Worm (Caenorhabditis elegans): ENCODE results near the gene sel-11.

sel-11 gene

DNA sequence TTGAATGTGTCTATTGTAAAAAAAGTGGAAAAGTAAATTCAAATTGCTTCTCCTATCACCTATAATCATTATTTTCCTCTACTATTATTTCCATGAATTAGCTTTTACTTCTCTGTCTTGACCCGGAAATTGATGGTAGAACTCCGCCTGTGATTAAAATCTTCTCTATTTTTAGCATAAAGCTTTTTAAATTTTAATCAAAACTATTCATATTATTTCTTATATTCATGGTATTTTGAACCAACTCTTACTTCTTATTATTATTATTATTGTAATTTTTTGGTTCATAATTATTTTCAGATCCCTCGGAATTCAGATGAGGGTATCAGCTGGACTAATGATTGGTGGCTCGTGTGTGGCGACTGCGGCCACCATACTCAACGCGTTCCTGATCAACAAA lies at the start of gene sel-11:
sel-11 (plus strand) TSS at position 301 of the 400 bp plus-strand sequence.
- TF ChIP-seq nhr-102 (tag; optimal IDR thresholded peaks at IDR 0.05) (no peak), unc-62 (GFP tag; optimal IDR thresholded peaks at IDR 0.05 in 1 of 2) (peak in 1 of 2 experiments; percentile 51), unc-62 (tag; optimal IDR thresholded peaks at IDR 0.05) (no peak), lin-38 (GFP tag; IDR thresholded peaks at IDR 0.05) (peak; percentile 18; the same call in 1 of the 2 replicates), vab-7 (GFP tag; IDR thresholded peaks at IDR 0.05) (no peak)

DNA sequence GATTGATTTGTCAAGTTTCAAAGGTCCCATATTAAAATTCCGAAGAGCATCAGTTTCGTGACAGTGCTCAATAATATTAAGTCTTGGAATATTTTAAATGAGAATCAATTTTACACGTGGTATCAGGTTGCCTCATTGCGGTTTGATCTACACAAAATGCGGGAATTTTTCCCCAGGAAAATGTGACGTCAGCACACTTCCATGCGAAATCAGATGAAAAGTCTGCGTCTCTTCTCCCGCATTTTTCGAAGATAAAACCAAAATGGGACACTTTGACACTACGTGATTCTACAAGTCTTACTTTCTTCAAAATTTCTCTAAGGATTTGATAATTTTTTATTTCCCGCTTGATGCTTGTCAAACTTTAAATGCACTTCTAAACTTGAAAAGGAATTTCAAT lies 44.3 kb upstream of the sel-11 start:
- TF ChIP-seq aha-1 (tag): peak; percentile 61
- TF ChIP-seq attf-4 (tag; optimal IDR thresholded peaks at IDR 0.05): no peak
- TF ChIP-seq lin-29 (GFP tag; IDR thresholded peaks at IDR 0.05): no peak
- TF ChIP-seq zag-1 (tag; optimal IDR thresholded peaks at IDR 0.05): no peak
- TF ChIP-seq sdz-12 (GFP tag; optimal IDR thresholded peaks at IDR 0.05): no peak

DNA sequence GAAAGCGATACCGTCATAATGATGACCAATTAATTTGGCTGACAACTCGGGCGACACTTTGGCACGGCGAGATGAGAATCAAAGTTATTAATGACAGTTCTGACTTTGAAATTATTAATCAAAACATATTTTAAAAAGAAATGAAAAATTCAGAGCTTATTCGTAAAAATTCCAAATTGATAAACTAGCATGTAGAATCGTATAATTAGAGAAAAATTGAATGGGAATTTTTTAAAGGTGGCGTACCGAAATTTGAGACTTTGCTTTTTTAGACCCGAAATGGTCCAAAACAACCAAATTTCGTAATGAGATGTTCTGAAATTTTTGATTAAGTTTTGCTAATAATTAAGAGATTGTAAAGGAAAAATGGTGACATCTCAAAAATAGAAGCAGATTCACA lies 41.2 kb upstream of the sel-11 start, which contains the start of gene daf-11:
daf-11 (minus strand) TSS at position 101 of the 400 bp plus-strand sequence.
- TF ChIP-seq pqm-1 (tag; optimal IDR thresholded peaks at IDR 0.05) (no peak), lin-39 (tag; optimal IDR thresholded peaks at IDR 0.05) (no peak), aly-2 (tag; optimal IDR thresholded peaks at IDR 0.05) (no peak), rbr-2 (tag; optimal IDR thresholded peaks at IDR 0.05) (no peak), nhr-237 (tag; optimal IDR thresholded peaks at IDR 0.05) (no peak), duxl-1 (tag; optimal IDR thresholded peaks at IDR 0.05; ENCODE audit: poor library complexity) (no peak), daf-19 (GFP tag; conservative IDR thresholded peaks at IDR 0.05) (no peak)

DNA sequence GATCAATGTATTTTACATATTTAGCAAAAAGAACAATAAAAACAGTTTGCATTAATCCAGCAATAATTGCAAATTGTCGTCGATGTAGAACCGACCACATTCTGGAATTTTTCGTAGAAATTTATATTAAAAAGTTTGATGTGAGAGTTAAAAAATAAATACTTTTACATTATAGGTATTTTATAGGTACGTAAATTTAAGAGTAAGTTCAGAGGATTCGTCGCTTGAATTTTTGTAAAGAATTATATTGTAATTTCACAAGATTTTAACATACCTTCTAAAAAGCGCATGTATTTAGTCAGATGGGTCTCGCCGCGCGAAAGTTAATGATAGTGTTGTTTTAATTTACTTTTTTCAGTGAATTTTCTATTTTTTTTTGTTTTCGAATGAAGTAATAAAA lies 37.1 kb upstream of the sel-11 start, which contains the start of gene rhr-2:
rhr-2 (minus strand) TSS at position 101 of the 400 bp plus-strand sequence.
- TF ChIP-seq nhr-237 (tag; optimal IDR thresholded peaks at IDR 0.05) (no peak), ceh-28 (tag; optimal IDR thresholded peaks at IDR 0.05) (no peak), Y75B8A.6 (GFP tag; IDR thresholded peaks at IDR 0.05) (no peak), unc-130 (GFP tag; optimal IDR thresholded peaks at IDR 0.05) (no peak), snpc-1.2 (GFP tag; IDR thresholded peaks at IDR 0.05) (no peak), D1046.2 (GFP tag; IDR thresholded peaks at IDR 0.05) (no peak), skn-1 (tag; optimal IDR thresholded peaks at IDR 0.05) (no peak), lim-7 (GFP tag; IDR thresholded peaks at IDR 0.05) (no peak), madf-9 (GFP tag; conservative IDR thresholded peaks at IDR 0.05) (no peak), ces-1 (GFP tag; optimal IDR thresholded peaks at IDR 0.05) (no peak), nhr-76 (tag; optimal IDR thresholded peaks at IDR 0.05) (no peak), ceh-44 (GFP tag; IDR thresholded peaks at IDR 0.05) (no peak), dpl-1 (GFP tag; optimal IDR thresholded peaks at IDR 0.05) (no peak), attf-4 (tag; optimal IDR thresholded peaks at IDR 0.05) (no peak), egl-43 (GFP tag; IDR thresholded peaks at IDR 0.05) (no peak), spr-3 (GFP tag; optimal IDR thresholded peaks at IDR 0.05) (no peak), ztf-7 (tag; optimal IDR thresholded peaks at IDR 0.05) (no peak), unc-62 (GFP tag; optimal IDR thresholded peaks at IDR 0.05 in 1 of 2) (no peak), unc-62 (tag; optimal IDR thresholded peaks at IDR 0.05) (no peak)

DNA sequence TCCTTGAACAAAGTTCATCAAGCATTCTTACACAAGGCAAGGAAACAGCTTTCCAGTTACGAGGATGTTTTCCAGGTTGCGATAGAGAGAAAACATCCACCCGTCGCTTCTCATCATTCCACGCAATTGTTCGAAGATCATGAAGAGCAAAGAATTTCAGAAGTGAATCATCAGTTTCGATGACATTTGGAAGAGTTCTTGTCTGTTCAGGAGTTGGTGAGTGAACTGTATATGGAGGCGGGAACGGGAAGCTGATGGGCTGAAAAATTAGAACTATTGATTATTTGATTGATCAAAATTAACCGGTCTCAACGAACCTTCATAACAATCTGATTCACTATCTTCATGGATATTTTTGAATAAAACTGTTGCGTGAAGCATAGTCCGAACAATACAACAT lies 35.1 kb upstream of the sel-11 start:
- peak; percentile 91 for TF ChIP-seq aha-1 (tag)
- TF ChIP-seq Y75B8A.6 (GFP tag; IDR thresholded peaks at IDR 0.05): no peak
- TF ChIP-seq unc-62 (GFP tag; optimal IDR thresholded peaks at IDR 0.05 in 1 of 2): peak in 1 of 2 experiments; percentile 32
- TF ChIP-seq unc-62 (tag; optimal IDR thresholded peaks at IDR 0.05): no peak
- no peak for TF ChIP-seq unc-130 (GFP tag; optimal IDR thresholded peaks at IDR 0.05)

DNA sequence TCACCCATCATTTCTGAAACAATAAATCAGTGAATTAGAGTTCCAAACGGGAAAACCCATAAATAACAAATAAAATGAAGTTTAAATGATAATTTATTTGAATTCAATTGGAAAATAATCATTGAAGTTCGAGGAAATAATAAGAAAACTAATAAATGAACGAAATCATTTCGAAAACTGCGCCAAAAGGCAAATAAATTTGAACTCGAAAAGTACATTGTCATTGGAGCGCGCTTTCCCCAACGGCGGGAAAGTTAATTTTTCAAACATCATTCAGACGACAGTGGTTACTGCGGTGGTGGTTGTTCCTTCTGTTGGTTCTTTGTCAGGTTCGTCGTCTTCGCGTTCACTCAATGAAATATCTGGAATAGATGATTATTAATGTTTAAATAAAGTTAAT lies 33.7 kb upstream of the sel-11 start, which contains the start of gene npp-22:
npp-22 (minus strand) TSS at position 13 of the 400 bp plus-strand sequence.
- TF ChIP-seq F49E8.2 (tag; optimal IDR thresholded peaks at IDR 0.05; ENCODE audit: borderline replicate concordance) (no peak), ceh-44 (GFP tag; IDR thresholded peaks at IDR 0.05) (no peak), hmg-1.1 (GFP tag; IDR thresholded peaks at IDR 0.05) (no peak), gei-8 (GFP tag; optimal IDR thresholded peaks at IDR 0.05) (no peak), dve-1 (tag; optimal IDR thresholded peaks at IDR 0.05; ENCODE audit: insufficient read depth) (no peak), dmd-9 (GFP tag; IDR thresholded peaks at IDR 0.05) (no peak), ZK337.2 (GFP tag; IDR thresholded peaks at IDR 0.05) (no peak), attf-4 (tag; optimal IDR thresholded peaks at IDR 0.05) (no peak), daf-19 (GFP tag; conservative IDR thresholded peaks at IDR 0.05) (no peak), pha-4 (GFP tag; IDR thresholded peaks at IDR 0.05) (no peak), pha-4 (tag; optimal IDR thresholded peaks at IDR 0.05) (peak; percentile 67), nhr-28 (tag; optimal IDR thresholded peaks at IDR 0.05) (peak; percentile 19), zag-1 (tag; optimal IDR thresholded peaks at IDR 0.05) (no peak), unc-130 (GFP tag; optimal IDR thresholded peaks at IDR 0.05) (no peak), mdl-1 (tag; optimal IDR thresholded peaks at IDR 0.05) (no peak), ama-1 (optimal IDR thresholded peaks at IDR 0.05) (no peak)

All from whole organism, L4 larva.